Fruit fly (Drosophila melanogaster): ENCODE measurements around the gene SF2.

dm6 chr3R:16337053-16337385 lies 4.8 kb downstream of the SF2 start:
- TF ChIP-seq insv (optimal IDR thresholded peaks at IDR 0.05) (no peak), Myc (optimal IDR thresholded peaks at IDR 0.05) (no peak), psq (optimal IDR thresholded peaks at IDR 0.05) (no peak), h (optimal IDR thresholded peaks at IDR 0.05) (no peak), Sin3A (optimal IDR thresholded peaks at IDR 0.05) (no peak), ttk (optimal IDR thresholded peaks at IDR 0.05) (no peak)

Data from Kc167 (cell line).